Fruit fly (Drosophila melanogaster): ENCODE data around the gene Mulk.

The Mulk gene

dm6 chr2L:10250441-10250847 is 19.4 kb upstream of the Mulk start, which contains the start of the genes bsk and CG31717 (continued):
- no peak for TF ChIP-seq CG7839 (tag; optimal IDR thresholded peaks at IDR 0.05)
- TF ChIP-seq NfI (GFP tag; optimal IDR thresholded peaks at IDR 0.05), result no peak
- peak; percentile 78 for TF ChIP-seq gfzf (GFP tag; optimal IDR thresholded peaks at IDR 0.05)
- peak; percentile 45 for TF ChIP-seq CG10267 (tag; optimal IDR thresholded peaks at IDR 0.05)
- peak; percentile 7 for TF ChIP-seq lilli (GFP tag; optimal IDR thresholded peaks at IDR 0.05)
- no peak for TF ChIP-seq CG4404 (GFP tag; IDR thresholded peaks at IDR 0.05)
- no peak for TF ChIP-seq sug (tag; optimal IDR thresholded peaks at IDR 0.05)
- peak; percentile 5 for TF ChIP-seq B-H2 (GFP tag; optimal IDR thresholded peaks at IDR 0.05)
- TF ChIP-seq Dref (GFP tag; IDR thresholded peaks at IDR 0.05), result peak; percentile 71
- TF ChIP-seq Ets65A (GFP tag), result no peak
- no peak for TF ChIP-seq her (GFP tag; optimal IDR thresholded peaks at IDR 0.05)
- no peak for TF ChIP-seq scrt (GFP tag; optimal IDR thresholded peaks at IDR 0.05)
- no peak for TF ChIP-seq sc (optimal IDR thresholded peaks at IDR 0.05)
- TF ChIP-seq sc (GFP tag; optimal IDR thresholded peaks at IDR 0.05), result no peak
- TF ChIP-seq CG4730 (GFP tag; IDR thresholded peaks at IDR 0.05), result no peak
- TF ChIP-seq CG7928 (GFP tag; optimal IDR thresholded peaks at IDR 0.05), result no peak
- TF ChIP-seq CG17912 (GFP tag; optimal IDR thresholded peaks at IDR 0.05), result no peak
- no peak for TF ChIP-seq CG10147 (GFP tag; optimal IDR thresholded peaks at IDR 0.05)
- TF ChIP-seq shn (GFP tag; optimal IDR thresholded peaks at IDR 0.05), result no peak
- peak; percentile 14 for TF ChIP-seq lbe (GFP tag; optimal IDR thresholded peaks at IDR 0.05)
- TF ChIP-seq HHEX (GFP tag; optimal IDR thresholded peaks at IDR 0.05), result no peak
- no peak for TF ChIP-seq CG7372 (GFP tag; IDR thresholded peaks at IDR 0.05)
- no peak for TF ChIP-seq CG2712 (tag; optimal IDR thresholded peaks at IDR 0.05)
- no peak for TF ChIP-seq CG1529 (GFP tag; optimal IDR thresholded peaks at IDR 0.05)
- TF ChIP-seq pum (GFP tag; optimal IDR thresholded peaks at IDR 0.05), result no peak
- no peak for TF ChIP-seq Nf-YC (tag; optimal IDR thresholded peaks at IDR 0.05)
- TF ChIP-seq CG1603 (tag; optimal IDR thresholded peaks at IDR 0.05), result peak; percentile 93
- TF ChIP-seq CG6791 (GFP tag; IDR thresholded peaks at IDR 0.05; ENCODE audit: partially characterized antibody), result peak; percentile 58; the same call in 1 of the 3 replicates
- TF ChIP-seq CG2199 (GFP tag; IDR thresholded peaks at IDR 0.05), result no peak
- peak; percentile 67 for TF ChIP-seq Med (GFP tag)
- TF ChIP-seq Elba2 (GFP tag; optimal IDR thresholded peaks at IDR 0.05), result peak; percentile 83
- TF ChIP-seq tll (GFP tag; optimal IDR thresholded peaks at IDR 0.05), result peak in 1 of 2 experiments; percentile 53
- peak; percentile 81 for TF ChIP-seq pzg (GFP tag; optimal IDR thresholded peaks at IDR 0.05)
- TF ChIP-seq CG14710 (tag; optimal IDR thresholded peaks at IDR 0.05), result peak; percentile 62
- TF ChIP-seq dmrt99B (tag; optimal IDR thresholded peaks at IDR 0.05), result no peak
- TF ChIP-seq CG8089 (GFP tag; optimal IDR thresholded peaks at IDR 0.05), result no peak
- TF ChIP-seq Mes4 (GFP tag; optimal IDR thresholded peaks at IDR 0.05), result no peak
- TF ChIP-seq ttk (GFP tag; IDR thresholded peaks at IDR 0.05), result no peak
- no peak for TF ChIP-seq Doc2 (GFP tag; IDR thresholded peaks at IDR 0.05)
- TF ChIP-seq wor (GFP tag; IDR thresholded peaks at IDR 0.05), result no peak
- TF ChIP-seq CG12219 (GFP tag; optimal IDR thresholded peaks at IDR 0.05), result no peak
- no peak for TF ChIP-seq Xrp1 (GFP tag; IDR thresholded peaks at IDR 0.05)
- no peak for TF ChIP-seq sisA (GFP tag; IDR thresholded peaks at IDR 0.05)
- peak; percentile 65 for TF ChIP-seq row (GFP tag; IDR thresholded peaks at IDR 0.05)
- no peak for TF ChIP-seq CG8478 (optimal IDR thresholded peaks at IDR 0.05)
- TF ChIP-seq CG5245 (GFP tag; optimal IDR thresholded peaks at IDR 0.05), result no peak
- TF ChIP-seq unc-4 (GFP tag; IDR thresholded peaks at IDR 0.05; ENCODE audit: partially characterized antibody), result peak; percentile 61; the same call in 1 of the 2 replicates
- peak; percentile 68 for TF ChIP-seq CG13287 (GFP tag; IDR thresholded peaks at IDR 0.05; ENCODE audit: partially characterized antibody)
- no peak for TF ChIP-seq CG6175 (GFP tag; IDR thresholded peaks at IDR 0.05)
- peak; percentile 38 for TF ChIP-seq nerfin-1 (tag; optimal IDR thresholded peaks at IDR 0.05)
- no peak for TF ChIP-seq CG9876 (GFP tag; optimal IDR thresholded peaks at IDR 0.05)
- no peak for TF ChIP-seq hbn (GFP tag; IDR thresholded peaks at IDR 0.05; ENCODE audit: partially characterized antibody)

All from whole organism, embryonic.